Fruit fly (Drosophila melanogaster) whole organism, embryonic: ENCODE data around the gene LPCAT.

Experiments
- B-H2 ChIP-seq: fragments of 200-800 bp; sonication (Bioruptor generic); optimal IDR thresholded peaks from 2 replicates; lab custom pipeline; 2018; ENCODE audit warnings: missing biosample characterization, mild to moderate bottlenecking, missing genetic modification characterization
- BEAF-32 ChIP-seq: fragments of 200-800 bp; sonication (Bioruptor generic); optimal IDR thresholded peaks from 3 replicates; lab custom pipeline; 2017; ENCODE audit warnings: missing biosample characterization, missing genetic modification characterization, mild to moderate bottlenecking, moderate library complexity, missing genetic modification reagents
- CG10431 ChIP-seq: fragments of 200-800 bp; sonication (Bioruptor generic); optimal IDR thresholded peaks from 3 replicates; lab custom pipeline; 2018; ENCODE audit warnings: missing biosample characterization, mild to moderate bottlenecking, missing genetic modification characterization
- CG12659 ChIP-seq: fragments of 200-800 bp; sonication (Bioruptor generic); optimal IDR thresholded peaks from 3 replicates; lab custom pipeline; 2017; ENCODE audit warnings: mild to moderate bottlenecking, missing biosample characterization, missing genetic modification reagents, missing genetic modification characterization
- CG13424 ChIP-seq: fragments of 200-800 bp; sonication (Bioruptor generic); optimal IDR thresholded peaks from 2 replicates; lab custom pipeline; 2019; ENCODE audit warnings: missing biosample characterization, mild to moderate bottlenecking, missing genetic modification characterization, moderate library complexity
- CG14710 ChIP-seq: fragments of 200-800 bp; sonication (Bioruptor generic); optimal IDR thresholded peaks from 3 replicates; lab custom pipeline; 2019; ENCODE audit warnings: missing biosample characterization, mild to moderate bottlenecking, missing genetic modification characterization, moderate library complexity
- CG15601 ChIP-seq: fragments of 200-800 bp; sonication (Bioruptor generic); optimal IDR thresholded peaks from 3 replicates; lab custom pipeline; 2019; ENCODE audit warnings: missing biosample characterization, mild to moderate bottlenecking, missing genetic modification characterization, moderate library complexity
- CG17385 ChIP-seq: fragments of 200-800 bp; sonication (Bioruptor generic); optimal IDR thresholded peaks from 3 replicates; lab custom pipeline; 2018; ENCODE audit warnings: missing biosample characterization, mild to moderate bottlenecking, missing genetic modification characterization
- CG17829 ChIP-seq: fragments of 200-800 bp; optimal IDR thresholded peaks from 2 replicates; lab custom pipeline; 2019; ENCODE audit warnings: missing biosample characterization, mild to moderate bottlenecking, missing genetic modification characterization, moderate library complexity
- CG17912 ChIP-seq: fragments of 200-800 bp; sonication (Bioruptor generic); optimal IDR thresholded peaks from 2 replicates; lab custom pipeline; 2018; ENCODE audit warnings: missing biosample characterization, mild to moderate bottlenecking, missing genetic modification characterization
- CG2116 ChIP-seq: fragments of 200-800 bp; sonication (Bioruptor generic); optimal IDR thresholded peaks from 3 replicates; lab custom pipeline; 2018; ENCODE audit warnings: missing biosample characterization, mild to moderate bottlenecking, missing genetic modification characterization
- CG2712 ChIP-seq: fragments of 200-800 bp; optimal IDR thresholded peaks from 3 replicates; lab custom pipeline; 2019; ENCODE audit warnings: missing biosample characterization, mild to moderate bottlenecking, missing genetic modification characterization, moderate library complexity
- CG30020 ChIP-seq: fragments of 200-800 bp; optimal IDR thresholded peaks from 2 replicates; lab custom pipeline; 2019; ENCODE audit warnings: missing biosample characterization, mild to moderate bottlenecking, missing genetic modification characterization, moderate library complexity
- CG3847 ChIP-seq: fragments of 200-800 bp; sonication (Bioruptor generic); IDR thresholded peaks from 2 replicates; pipeline ENCODE4 v1.3.6; 2022; ENCODE audit warnings: missing biosample characterization, missing genetic modification characterization
- CG4617 ChIP-seq: fragments of 200-800 bp; sonication (Bioruptor generic); optimal IDR thresholded peaks from 3 replicates; lab custom pipeline; 2016; ENCODE audit warnings: missing biosample characterization, missing genetic modification characterization, borderline replicate concordance
- CG5245 ChIP-seq: fragments of 200-800 bp; sonication (Bioruptor generic); optimal IDR thresholded peaks from 3 replicates; lab custom pipeline; 2016; ENCODE audit warnings: missing biosample characterization, missing genetic modification characterization
- CG8290 ChIP-seq, 3 experiments: fragments of 200-800 bp; sonication (Bioruptor generic); optimal IDR thresholded peaks; 2 replicates each; lab custom pipeline; 2016 to 2019; ENCODE audit warnings: missing biosample characterization in 3 of 3, missing genetic modification characterization in 3 of 3, mild to moderate bottlenecking in 2 of 3, moderate library complexity in 1 of 3
- CrebB ChIP-seq: fragments of 200-800 bp; sonication (Bioruptor generic); optimal IDR thresholded peaks from 3 replicates; lab custom pipeline; 2018; ENCODE audit warnings: missing biosample characterization, mild to moderate bottlenecking, missing genetic modification characterization
- Dip3 ChIP-seq: fragments of 200-800 bp; sonication (Bioruptor generic); optimal IDR thresholded peaks from 3 replicates; lab custom pipeline; 2016; ENCODE audit warnings: missing biosample characterization, missing genetic modification characterization
- Dref ChIP-seq: fragments of 200-800 bp; sonication (Bioruptor generic); IDR thresholded peaks from 2 replicates; pipeline ENCODE4 v1.3.6; 2022; ENCODE audit warnings: missing biosample characterization, missing genetic modification characterization
- HmgZ ChIP-seq: fragments of 200-800 bp; sonication (Bioruptor generic); optimal IDR thresholded peaks from 2 replicates; lab custom pipeline; 2018; ENCODE audit warnings: missing biosample characterization, mild to moderate bottlenecking, missing genetic modification characterization
- Lhr ChIP-seq: fragments of 200-800 bp; sonication (Bioruptor generic); optimal IDR thresholded peaks from 3 replicates; lab custom pipeline; 2017; ENCODE audit warnings: mild to moderate bottlenecking, missing biosample characterization, missing genetic modification reagents, missing genetic modification characterization
- Mad ChIP-seq: fragments of 200-800 bp; sonication (Bioruptor generic); optimal IDR thresholded peaks from 2 replicates; lab custom pipeline; 2016; ENCODE audit warnings: missing biosample characterization, missing genetic modification characterization
- Max ChIP-seq: fragments of 200-800 bp; sonication (Bioruptor generic); optimal IDR thresholded peaks from 2 replicates; lab custom pipeline; 2016; ENCODE audit warnings: missing biosample characterization, mild to moderate bottlenecking, missing genetic modification characterization
- NC2β ChIP-seq: fragments of 200-800 bp; sonication (Bioruptor generic); optimal IDR thresholded peaks from 2 replicates; lab custom pipeline; 2016; ENCODE audit warnings: missing biosample characterization, missing genetic modification characterization
- NFAT ChIP-seq: fragments of 200-800 bp; sonication (Bioruptor generic); IDR thresholded peaks from 2 replicates; pipeline ENCODE4 v1.3.6; 2022; ENCODE audit warnings: missing biosample characterization, missing genetic modification characterization
- Rfx ChIP-seq: fragments of 200-800 bp; sonication (Bioruptor generic); IDR thresholded peaks from 2 replicates; pipeline ENCODE4 v1.3.6; 2022; ENCODE audit warnings: missing biosample characterization, missing genetic modification characterization
- Scr ChIP-seq: fragments of 200-800 bp; sonication (Bioruptor generic); IDR thresholded peaks from 2 replicates; pipeline ENCODE4 v1.3.6; 2022; ENCODE audit warnings: missing biosample characterization, missing genetic modification characterization; ENCODE audit not compliant: partially characterized antibody
- Sry-δ ChIP-seq: fragments of 200-800 bp; sonication (Bioruptor generic); optimal IDR thresholded peaks from 2 replicates; lab custom pipeline; 2016; ENCODE audit warnings: missing biosample characterization, missing genetic modification characterization
- bsh ChIP-seq, 2 experiments: fragments of 200-800 bp; sonication (Bioruptor generic); optimal IDR thresholded peaks; 2 replicates each; lab custom pipeline; 2017 to 2018; ENCODE audit warnings: mild to moderate bottlenecking in 2 of 2, missing biosample characterization in 2 of 2, missing genetic modification characterization in 2 of 2, moderate library complexity in 1 of 2
- chinmo ChIP-seq: fragments of 200-800 bp; sonication (Bioruptor generic); IDR thresholded peaks from 4 replicates; pipeline ENCODE4 v1.3.6; 2022; ENCODE audit warnings: missing biosample characterization, missing genetic modification characterization; ENCODE audit not compliant: partially characterized antibody
- ci ChIP-seq: fragments of 200-800 bp; sonication (Bioruptor generic); IDR thresholded peaks from 3 replicates; pipeline ENCODE4 v1.3.6; 2022; ENCODE audit warnings: missing biosample characterization, missing genetic modification characterization
- corto ChIP-seq: fragments of 200-800 bp; sonication (Bioruptor generic); optimal IDR thresholded peaks from 2 replicates; lab custom pipeline; 2016; ENCODE audit warnings: missing biosample characterization, mild to moderate bottlenecking, missing genetic modification characterization, moderate library complexity
- crol ChIP-seq: fragments of 200-800 bp; sonication (Bioruptor generic); IDR thresholded peaks from 2 replicates; pipeline ENCODE4 v1.3.6; 2022; ENCODE audit warnings: missing biosample characterization, missing genetic modification characterization
- danr ChIP-seq: fragments of 200-800 bp; sonication (Bioruptor generic); IDR thresholded peaks from 2 replicates; pipeline ENCODE4 v1.3.6; 2022; ENCODE audit warnings: missing biosample characterization, missing genetic modification characterization
- dm ChIP-seq: fragments of 200-800 bp; sonication (Bioruptor generic); optimal IDR thresholded peaks from 3 replicates; lab custom pipeline; 2016; ENCODE audit warnings: missing biosample characterization, missing genetic modification characterization
- gfzf ChIP-seq: fragments of 200-800 bp; sonication (Bioruptor generic); optimal IDR thresholded peaks from 2 replicates; lab custom pipeline; 2016; ENCODE audit warnings: missing biosample characterization, mild to moderate bottlenecking, missing genetic modification characterization, moderate library complexity
- insv ChIP-seq, 2 experiments: fragments of 200-800 bp; sonication (Bioruptor generic); optimal IDR thresholded peaks; 3 replicates each; lab custom pipeline; 2016 to 2018; ENCODE audit warnings: missing biosample characterization in 2 of 2, missing genetic modification characterization in 2 of 2
- klu ChIP-seq: fragments of 200-800 bp; sonication (Bioruptor generic); IDR thresholded peaks from 2 replicates; pipeline ENCODE4 v1.3.6; 2022; ENCODE audit warnings: missing biosample characterization, missing genetic modification characterization
- kni ChIP-seq: fragments of 200-800 bp; sonication (Bioruptor generic); optimal IDR thresholded peaks from 3 replicates; lab custom pipeline; 2017; ENCODE audit warnings: mild to moderate bottlenecking, missing biosample characterization, missing genetic modification reagents, missing genetic modification characterization
- lmd ChIP-seq: fragments of 200-800 bp; sonication (Bioruptor generic); IDR thresholded peaks from 2 replicates; pipeline ENCODE4 v1.3.6; 2022; ENCODE audit warnings: missing biosample characterization, missing genetic modification characterization
- mam ChIP-seq: fragments of 200-800 bp; sonication (Bioruptor generic); optimal IDR thresholded peaks from 3 replicates; lab custom pipeline; 2016; ENCODE audit warnings: missing biosample characterization, missing genetic modification characterization
- phol ChIP-seq: fragments of 200-800 bp; sonication (Bioruptor generic); optimal IDR thresholded peaks from 3 replicates; lab custom pipeline; 2018; ENCODE audit warnings: missing biosample characterization, mild to moderate bottlenecking, missing genetic modification characterization, moderate library complexity
- pzg ChIP-seq: fragments of 200-800 bp; sonication (Bioruptor generic); optimal IDR thresholded peaks from 3 replicates; lab custom pipeline; 2018; ENCODE audit warnings: missing biosample characterization, mild to moderate bottlenecking, missing genetic modification characterization, moderate library complexity
- shn ChIP-seq: fragments of 200-800 bp; sonication (Bioruptor generic); optimal IDR thresholded peaks from 3 replicates; lab custom pipeline; 2016; ENCODE audit warnings: missing biosample characterization, missing genetic modification characterization
- sim ChIP-seq: fragments of 200-800 bp; sonication (Bioruptor generic); IDR thresholded peaks from 2 replicates; pipeline ENCODE4 v1.3.6; 2022; ENCODE audit warnings: missing biosample characterization, missing genetic modification characterization
- unpg ChIP-seq: fragments of 200-800 bp; sonication (Bioruptor generic); optimal IDR thresholded peaks from 3 replicates; lab custom pipeline; 2018; ENCODE audit warnings: missing biosample characterization, mild to moderate bottlenecking, missing genetic modification characterization, moderate library complexity
- zen2 ChIP-seq: fragments of 200-800 bp; sonication (Bioruptor generic); IDR thresholded peaks from 3 replicates; pipeline ENCODE4 v1.3.6; 2022; ENCODE audit warnings: missing biosample characterization, missing genetic modification characterization; ENCODE audit not compliant: partially characterized antibody

The LPCAT gene

dm6 chrX:9608727-9609419, 29.1 kb upstream of the LPCAT start, which contains the start of the genes LysRS and Hecw (continued):
- TF ChIP-seq ci (GFP tag; lab: Robert Waterston, UW) (peak; percentile 25; the same call in 1 of the 3 replicates), CG8290 (GFP tag; optimal IDR thresholded peaks at IDR 0.05; lab: Kevin White, UChicago) (peak; percentile 27), CG8290 (tag; optimal IDR thresholded peaks at IDR 0.05; lab: Kevin White, UChicago) (no peak), CG3847 (GFP tag; lab: Robert Waterston, UW) (peak; percentile 49), Sry-δ (GFP tag; lab: Kevin White, UChicago) (peak; percentile 49), Max (peak; percentile 21), shn (GFP tag; lab: Kevin White, UChicago) (no peak), B-H2 (no peak), CG5245 (GFP tag; lab: Kevin White, UChicago) (no peak), danr (GFP tag; lab: Robert Waterston, UW) (no peak), lmd (GFP tag; lab: Robert Waterston, UW) (no peak), CG17385 (GFP tag; lab: Kevin White, UChicago) (peak; percentile 70), gfzf (GFP tag; lab: Kevin White, UChicago) (peak; percentile 89), CG30020 (tag; lab: Kevin White, UChicago) (peak; percentile 9), crol (GFP tag; lab: Robert Waterston, UW) (peak; percentile 88), kni (GFP tag; lab: Kevin White, UChicago) (peak; percentile 51), HmgZ (tag; lab: Kevin White, UChicago) (peak; percentile 44), pzg (GFP tag; lab: Kevin White, UChicago) (peak; percentile 74), corto (no peak), CG2712 (tag; lab: Kevin White, UChicago) (no peak), Lhr (GFP tag; lab: Kevin White, UChicago) (peak; percentile 71), sim (GFP tag; lab: Robert Waterston, UW) (no peak), CG17912 (GFP tag; lab: Kevin White, UChicago) (no peak), Dref (GFP tag; lab: Robert Waterston, UW) (peak; percentile 52), zen2 (GFP tag; lab: Robert Waterston, UW) (0 out of 3 replicates have a peak, but pooled peaks have one; percentile 18), Scr (GFP tag; lab: Robert Waterston, UW) (peak; percentile 41; the same call in 1 of the 2 replicates), CG12659 (GFP tag; lab: Kevin White, UChicago) (peak; percentile 59), CG13424 (no peak), BEAF-32 (peak; percentile 63), Mad (GFP tag; lab: Kevin White, UChicago) (no peak), phol (tag; lab: Kevin White, UChicago) (peak; percentile 36), CG15601 (tag; lab: Kevin White, UChicago) (peak; percentile 11), Dip3 (GFP tag; lab: Kevin White, UChicago) (no peak), CG2116 (GFP tag; lab: Kevin White, UChicago) (peak; percentile 37), klu (GFP tag; lab: Robert Waterston, UW) (no peak), insv (GFP tag; optimal IDR thresholded peaks at IDR 0.05; lab: Kevin White, UChicago) (peak in 1 of 2 experiments; percentile 13), dm (peak; percentile 72), mam (no peak), CG4617 (GFP tag; lab: Kevin White, UChicago) (peak; percentile 85), bsh (GFP tag; optimal IDR thresholded peaks at IDR 0.05; lab: Kevin White, UChicago) (no peak), CG10431 (GFP tag; lab: Kevin White, UChicago) (peak; percentile 14), CG14710 (tag; lab: Kevin White, UChicago) (peak; percentile 46), unpg (GFP tag; lab: Kevin White, UChicago) (no peak), NFAT (GFP tag; lab: Robert Waterston, UW) (no peak), chinmo (GFP tag; lab: Robert Waterston, UW) (0 out of 4 replicates have a peak, but pooled peaks have one; percentile 67), CG17829 (tag; lab: Kevin White, UChicago) (peak; percentile 25), NC2β (no peak), Rfx (GFP tag; lab: Robert Waterston, UW) (0 out of 2 replicates have a peak, but pooled peaks have one; percentile 12), CrebB (tag; lab: Kevin White, UChicago) (no peak)
